Fruit fly (Drosophila melanogaster) whole organism, embryonic: ENCODE data around the gene CG16957.

Experiments used
- Abd-B ChIP-seq: fragments of 200-800 bp; sonication (Bioruptor generic); optimal IDR thresholded peaks from 2 replicates; lab custom pipeline; 2018; ENCODE audit warnings: missing biosample characterization, mild to moderate bottlenecking, missing genetic modification characterization, moderate library complexity
- Aef1 ChIP-seq: fragments of 200-800 bp; sonication (Bioruptor generic); IDR thresholded peaks from 3 replicates; pipeline ENCODE4 v1.3.6; 2022; ENCODE audit warnings: missing biosample characterization, missing genetic modification characterization
- Atf-2 ChIP-seq: fragments of 200-800 bp; sonication (Bioruptor generic); optimal IDR thresholded peaks from 2 replicates; lab custom pipeline; 2016; ENCODE audit warnings: missing biosample characterization, missing genetic modification characterization
- Atf3 ChIP-seq: fragments of 200-800 bp; sonication (Bioruptor generic); optimal IDR thresholded peaks from 3 replicates; lab custom pipeline; 2016; ENCODE audit warnings: missing biosample characterization, missing genetic modification characterization
- BtbVII ChIP-seq: fragments of 200-800 bp; sonication (Bioruptor generic); optimal IDR thresholded peaks from 3 replicates; lab custom pipeline; 2017; ENCODE audit warnings: missing biosample characterization, mild to moderate bottlenecking, missing genetic modification characterization
- CG10462 ChIP-seq: fragments of 200-800 bp; sonication (Bioruptor generic); optimal IDR thresholded peaks from 2 replicates; lab custom pipeline; 2016; ENCODE audit warnings: missing biosample characterization, missing genetic modification characterization
- CG1529 ChIP-seq: fragments of 200-800 bp; sonication (Bioruptor generic); optimal IDR thresholded peaks from 3 replicates; lab custom pipeline; 2018; ENCODE audit warnings: missing biosample characterization, missing genetic modification characterization
- CG1602 ChIP-seq: fragments of 200-800 bp; sonication (Bioruptor generic); optimal IDR thresholded peaks from 3 replicates; lab custom pipeline; 2016; ENCODE audit warnings: missing biosample characterization, missing genetic modification characterization
- CG16779 ChIP-seq: fragments of 200-800 bp; sonication (Bioruptor generic); IDR thresholded peaks from 2 replicates; pipeline ENCODE4 v1.3.6; 2022; ENCODE audit warnings: missing biosample characterization, missing genetic modification characterization
- CG17802 ChIP-seq: fragments of 200-800 bp; sonication (Bioruptor generic); optimal IDR thresholded peaks from 2 replicates; lab custom pipeline; 2018; ENCODE audit warnings: missing biosample characterization, mild to moderate bottlenecking, missing genetic modification characterization, moderate library complexity
- CG17912 ChIP-seq: fragments of 200-800 bp; sonication (Bioruptor generic); optimal IDR thresholded peaks from 2 replicates; lab custom pipeline; 2018; ENCODE audit warnings: missing biosample characterization, mild to moderate bottlenecking, missing genetic modification characterization
- CG1832 ChIP-seq: fragments of 200-800 bp; sonication (Bioruptor generic); optimal IDR thresholded peaks from 2 replicates; lab custom pipeline; 2017; ENCODE audit warnings: missing biosample characterization, mild to moderate bottlenecking, missing genetic modification characterization, inconsistent platforms
- CG18764 ChIP-seq: fragments of 200-800 bp; sonication (Bioruptor generic); optimal IDR thresholded peaks from 3 replicates; lab custom pipeline; 2016; ENCODE audit warnings: missing biosample characterization, missing genetic modification characterization
- CG2199 ChIP-seq: fragments of 200-800 bp; sonication (Bioruptor generic); IDR thresholded peaks from 3 replicates; pipeline ENCODE4 v1.3.6; 2022; ENCODE audit warnings: missing biosample characterization, missing genetic modification characterization
- CG2678 ChIP-seq: fragments of 200-800 bp; sonication (Bioruptor generic); optimal IDR thresholded peaks from 3 replicates; lab custom pipeline; 2019; ENCODE audit warnings: missing biosample characterization, mild to moderate bottlenecking, missing genetic modification characterization, moderate library complexity
- CG32532 ChIP-seq: fragments of 200-800 bp; sonication (Bioruptor generic); IDR thresholded peaks from 2 replicates; pipeline ENCODE4 v1.3.6; 2022; ENCODE audit warnings: missing biosample characterization, missing genetic modification characterization
- CG33557 ChIP-seq: fragments of 200-800 bp; sonication (Bioruptor generic); optimal IDR thresholded peaks from 2 replicates; lab custom pipeline; 2019; ENCODE audit warnings: missing biosample characterization, mild to moderate bottlenecking, missing genetic modification characterization, moderate library complexity
- CG3847 ChIP-seq: fragments of 200-800 bp; sonication (Bioruptor generic); IDR thresholded peaks from 2 replicates; pipeline ENCODE4 v1.3.6; 2022; ENCODE audit warnings: missing biosample characterization, missing genetic modification characterization
- CG4360 ChIP-seq: fragments of 200-800 bp; sonication (Bioruptor generic); IDR thresholded peaks from 2 replicates; pipeline ENCODE4 v1.3.6; 2022; ENCODE audit warnings: missing biosample characterization, missing genetic modification characterization
- CG4424 ChIP-seq: fragments of 200-800 bp; sonication (Bioruptor generic); optimal IDR thresholded peaks from 3 replicates; lab custom pipeline; 2016; ENCODE audit warnings: missing biosample characterization, missing genetic modification characterization
- CG6175 ChIP-seq: fragments of 200-800 bp; sonication (Bioruptor generic); IDR thresholded peaks from 3 replicates; pipeline ENCODE4 v1.3.6; 2022; ENCODE audit warnings: missing biosample characterization, missing genetic modification characterization
- CG6654 ChIP-seq: fragments of 200-800 bp; sonication (Bioruptor generic); optimal IDR thresholded peaks from 2 replicates; lab custom pipeline; 2017; ENCODE audit warnings: missing biosample characterization, mild to moderate bottlenecking, missing genetic modification characterization
- CG9817 ChIP-seq: fragments of 200-800 bp; sonication (Bioruptor generic); optimal IDR thresholded peaks from 2 replicates; lab custom pipeline; 2018; ENCODE audit warnings: missing biosample characterization, mild to moderate bottlenecking, missing genetic modification characterization, moderate library complexity
- CrebB ChIP-seq: fragments of 200-800 bp; sonication (Bioruptor generic); optimal IDR thresholded peaks from 3 replicates; lab custom pipeline; 2018; ENCODE audit warnings: missing biosample characterization, mild to moderate bottlenecking, missing genetic modification characterization
- Dref ChIP-seq: fragments of 200-800 bp; sonication (Bioruptor generic); IDR thresholded peaks from 2 replicates; pipeline ENCODE4 v1.3.6; 2022; ENCODE audit warnings: missing biosample characterization, missing genetic modification characterization
- Eip74EF ChIP-seq, 2 experiments: fragments of 200-800 bp in 1 of 2; fragments of >200 bp in 1 of 2; sonication (Bioruptor generic) in 1 of 2; optimal IDR thresholded peaks; 2 replicates each; lab custom pipeline; 2017 to 2019; ENCODE audit warnings: missing biosample characterization in 2 of 2, missing genetic modification characterization in 2 of 2, mild to moderate bottlenecking in 1 of 2, moderate library complexity in 1 of 2
- Ets97D ChIP-seq: fragments of 200-800 bp; sonication (Bioruptor generic); optimal IDR thresholded peaks from 3 replicates; lab custom pipeline; 2016; ENCODE audit warnings: missing biosample characterization, missing genetic modification characterization
- Gug ChIP-seq: fragments of 200-800 bp; sonication (Bioruptor generic); IDR thresholded peaks from 4 replicates; pipeline ENCODE4 v1.3.6; 2022; ENCODE audit warnings: missing biosample characterization, missing genetic modification characterization
- HHEX ChIP-seq: fragments of 200-800 bp; sonication (Bioruptor generic); optimal IDR thresholded peaks from 3 replicates; lab custom pipeline; 2017; ENCODE audit warnings: missing biosample characterization, mild to moderate bottlenecking, missing genetic modification characterization, missing genetic modification reagents
- HmgZ ChIP-seq: fragments of 200-800 bp; sonication (Bioruptor generic); optimal IDR thresholded peaks from 2 replicates; lab custom pipeline; 2018; ENCODE audit warnings: missing biosample characterization, mild to moderate bottlenecking, missing genetic modification characterization
- MBD-R2 ChIP-seq: fragments of 200-800 bp; sonication (Bioruptor generic); IDR thresholded peaks from 2 replicates; pipeline ENCODE4 v1.3.6; 2022; ENCODE audit warnings: missing biosample characterization, missing genetic modification characterization
- MTF-1 ChIP-seq: fragments of 200-800 bp; sonication (Bioruptor generic); optimal IDR thresholded peaks from 2 replicates; lab custom pipeline; 2018; ENCODE audit warnings: missing biosample characterization, mild to moderate bottlenecking, missing genetic modification characterization, borderline replicate concordance
- Nf-YB ChIP-seq: fragments of 200-800 bp; sonication (Bioruptor generic); optimal IDR thresholded peaks from 3 replicates; lab custom pipeline; 2019; ENCODE audit warnings: missing biosample characterization, mild to moderate bottlenecking, missing genetic modification characterization, moderate library complexity
- Oaz ChIP-seq: fragments of 200-800 bp; sonication (Bioruptor generic); IDR thresholded peaks from 2 replicates; pipeline ENCODE4 v1.3.6; 2022; ENCODE audit warnings: missing biosample characterization, missing genetic modification characterization
- PHDP ChIP-seq: fragments of 200-800 bp; sonication (Bioruptor generic); optimal IDR thresholded peaks from 3 replicates; lab custom pipeline; 2018; ENCODE audit warnings: missing biosample characterization, mild to moderate bottlenecking, missing genetic modification characterization, moderate library complexity
- Sin3A ChIP-seq: fragments of >200 bp; optimal IDR thresholded peaks from 2 replicates; lab custom pipeline; 2018
- bcd ChIP-seq: fragments of 200-800 bp; sonication (Bioruptor generic); optimal IDR thresholded peaks from 2 replicates; lab custom pipeline; 2017; ENCODE audit warnings: missing biosample characterization, mild to moderate bottlenecking, missing genetic modification characterization
- cato ChIP-seq: fragments of 200-800 bp; sonication (Bioruptor generic); optimal IDR thresholded peaks from 2 replicates; lab custom pipeline; 2016; ENCODE audit warnings: missing biosample characterization, missing genetic modification characterization, borderline replicate concordance
- caup ChIP-seq: fragments of 200-800 bp; sonication (Bioruptor generic); optimal IDR thresholded peaks from 3 replicates; lab custom pipeline; 2017; ENCODE audit warnings: missing biosample characterization, mild to moderate bottlenecking, missing genetic modification characterization, moderate library complexity; ENCODE audit not compliant: severe bottlenecking
- eve ChIP-seq, 2 experiments: fragments of >200 bp; optimal IDR thresholded peaks; 2 replicates each; lab custom pipeline; 2017; ENCODE audit warnings: missing biosample characterization in 2 of 2, missing genetic modification characterization in 2 of 2
- fd102C ChIP-seq: fragments of 200-800 bp; sonication (Bioruptor generic); optimal IDR thresholded peaks from 2 replicates; lab custom pipeline; 2018; ENCODE audit warnings: missing biosample characterization, mild to moderate bottlenecking, missing genetic modification characterization, moderate library complexity
- grau ChIP-seq: fragments of 200-800 bp; optimal IDR thresholded peaks from 3 replicates; lab custom pipeline; 2019; ENCODE audit warnings: missing biosample characterization, mild to moderate bottlenecking, missing genetic modification characterization, moderate library complexity
- klu ChIP-seq: fragments of 200-800 bp; sonication (Bioruptor generic); IDR thresholded peaks from 2 replicates; pipeline ENCODE4 v1.3.6; 2022; ENCODE audit warnings: missing biosample characterization, missing genetic modification characterization
- mld ChIP-seq: fragments of 200-800 bp; sonication (Bioruptor generic); IDR thresholded peaks from 3 replicates; pipeline ENCODE4 v1.3.6; 2022; ENCODE audit warnings: missing biosample characterization, missing genetic modification characterization; ENCODE audit not compliant: partially characterized antibody
- pita ChIP-seq: fragments of 200-800 bp; sonication (Bioruptor generic); optimal IDR thresholded peaks from 2 replicates; lab custom pipeline; 2017; ENCODE audit warnings: missing biosample characterization, mild to moderate bottlenecking, missing genetic modification characterization
- pum ChIP-seq: fragments of 200-800 bp; sonication (Bioruptor generic); optimal IDR thresholded peaks from 2 replicates; lab custom pipeline; 2016; ENCODE audit warnings: missing biosample characterization, missing genetic modification characterization
- repo ChIP-seq: fragments of 200-800 bp; sonication (Bioruptor generic); optimal IDR thresholded peaks from 2 replicates; lab custom pipeline; 2016; ENCODE audit warnings: missing biosample characterization, missing genetic modification characterization
- sisA ChIP-seq: fragments of 200-800 bp; sonication (Bioruptor generic); IDR thresholded peaks from 2 replicates; pipeline ENCODE4 v1.3.6; 2022; ENCODE audit warnings: missing biosample characterization, missing genetic modification characterization
- stc ChIP-seq: fragments of 200-800 bp; sonication (Bioruptor generic); IDR thresholded peaks from 2 replicates; pipeline ENCODE4 v1.3.6; 2022; ENCODE audit warnings: missing biosample characterization, missing genetic modification characterization
- twi ChIP-seq: fragments of 200-800 bp; optimal IDR thresholded peaks from 2 replicates; lab custom pipeline; 2019; ENCODE audit warnings: missing biosample characterization, mild to moderate bottlenecking, missing genetic modification characterization, moderate library complexity
- vnd ChIP-seq: fragments of 200-800 bp; sonication (Bioruptor generic); IDR thresholded peaks from 3 replicates; pipeline ENCODE4 v1.3.6; 2022; ENCODE audit warnings: missing biosample characterization, missing genetic modification characterization; ENCODE audit not compliant: partially characterized antibody
- yki ChIP-seq: fragments of >200 bp; optimal IDR thresholded peaks from 3 replicates; lab custom pipeline; 2018

Gene CG16957

DNA sequence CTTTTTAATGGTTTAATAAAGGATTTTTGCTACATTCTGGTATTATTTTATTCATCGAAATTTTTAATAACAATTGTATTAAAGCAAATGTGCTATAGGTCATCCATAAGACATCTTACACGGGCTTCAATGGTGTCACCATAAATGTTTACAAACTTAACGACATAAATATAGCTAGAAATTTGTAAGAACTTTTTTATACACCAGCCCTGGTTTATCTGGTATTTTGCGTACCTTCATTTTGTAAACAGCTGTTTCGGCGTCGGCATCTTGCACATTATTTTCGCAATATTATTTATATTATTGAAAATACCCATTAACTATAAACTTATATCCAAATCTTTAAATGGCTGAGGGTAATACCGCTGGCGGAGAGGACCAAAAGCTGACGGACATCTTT lies 28.6 kb downstream of the CG16957 start, which contains the start of gene Tap42 (continued):
- TF ChIP-seq Dref (GFP tag; lab: Robert Waterston, UW) (no peak), Atf3 (GFP tag; lab: Kevin White, UChicago) (no peak), CG2199 (GFP tag; lab: Robert Waterston, UW) (no peak), Ets97D (GFP tag; lab: Kevin White, UChicago) (no peak), CG1529 (no peak), pita (GFP tag; lab: Kevin White, UChicago) (no peak), Abd-B (GFP tag; lab: Kevin White, UChicago) (no peak), Oaz (GFP tag; lab: Robert Waterston, UW) (no peak), CG4360 (GFP tag; lab: Robert Waterston, UW) (no peak), mld (GFP tag; lab: Robert Waterston, UW) (no peak), Aef1 (no peak), CG10462 (GFP tag; lab: Kevin White, UChicago) (no peak), CG32532 (GFP tag; lab: Robert Waterston, UW) (no peak; the same call in 1 of the 2 replicates), CG2678 (tag; lab: Kevin White, UChicago) (peak; percentile 22), repo (GFP tag; lab: Kevin White, UChicago) (no peak), yki (lab: Kevin White, UChicago) (no peak), eve (GFP tag; optimal IDR thresholded peaks at IDR 0.05; lab: Kevin White, UChicago) (no peak), caup (GFP tag; lab: Kevin White, UChicago) (peak; percentile 19), CG17802 (tag; lab: Kevin White, UChicago) (no peak), CG33557 (GFP tag; lab: Kevin White, UChicago) (no peak), Atf-2 (GFP tag; lab: Kevin White, UChicago) (no peak), twi (peak; percentile 11), MTF-1 (GFP tag; lab: Kevin White, UChicago) (no peak), grau (tag; lab: Kevin White, UChicago) (peak; percentile 50), CG17912 (GFP tag; lab: Kevin White, UChicago) (no peak), Gug (no peak), CG1602 (GFP tag; lab: Kevin White, UChicago) (peak; percentile 4), cato (GFP tag; lab: Kevin White, UChicago) (no peak), Nf-YB (GFP tag; lab: Kevin White, UChicago) (no peak), CG3847 (GFP tag; lab: Robert Waterston, UW) (no peak), stc (GFP tag; lab: Robert Waterston, UW) (no peak), fd102C (GFP tag; lab: Kevin White, UChicago) (no peak), pum (GFP tag; lab: Kevin White, UChicago) (no peak), CG6175 (GFP tag; lab: Robert Waterston, UW) (no peak), klu (GFP tag; lab: Robert Waterston, UW) (no peak), CG18764 (no peak), CG1832 (no peak), sisA (GFP tag; lab: Robert Waterston, UW) (no peak), vnd (GFP tag; lab: Robert Waterston, UW) (no peak), CG6654 (GFP tag; lab: Kevin White, UChicago) (no peak), Eip74EF (GFP tag; optimal IDR thresholded peaks at IDR 0.05; lab: Kevin White, UChicago) (no peak), HHEX (GFP tag; lab: Kevin White, UChicago) (no peak), MBD-R2 (peak; percentile 76), bcd (GFP tag; lab: Kevin White, UChicago) (no peak), Sin3A (lab: Kevin White, UChicago) (no peak), CG16779 (GFP tag; lab: Robert Waterston, UW) (no peak), CG9817 (no peak), CrebB (no peak), PHDP (tag; lab: Kevin White, UChicago) (peak; percentile 46), CG4424 (GFP tag; lab: Kevin White, UChicago) (no peak), HmgZ (tag; lab: Kevin White, UChicago) (peak; percentile 25), BtbVII (GFP tag; lab: Kevin White, UChicago) (no peak)
